Fruit fly (Drosophila melanogaster) whole organism, wandering third instar larva: ENCODE data around the gene RpS15Aa.

Experiments used
- Abd-B ChIP-seq: fragments of >200 bp; optimal IDR thresholded peaks from 2 replicates; lab custom pipeline; 2017; ENCODE audit warnings: missing biosample characterization, missing genetic modification characterization
- CG32264 ChIP-seq: fragments of 200-800 bp; sonication (Bioruptor generic); optimal IDR thresholded peaks from 2 replicates; lab custom pipeline; 2016; ENCODE audit warnings: missing biosample characterization, missing genetic modification characterization
- CG9705 ChIP-seq: fragments of 200-800 bp; sonication (Bioruptor generic); optimal IDR thresholded peaks from 2 replicates; lab custom pipeline; 2018; ENCODE audit warnings: missing biosample characterization, mild to moderate bottlenecking, missing genetic modification characterization
- CrebA ChIP-seq: fragments of 200-800 bp; sonication (Bioruptor generic); optimal IDR thresholded peaks from 2 replicates; lab custom pipeline; 2016; ENCODE audit warnings: missing biosample characterization, mild to moderate bottlenecking, missing genetic modification characterization, borderline replicate concordance
- Dfd ChIP-seq: fragments of >200 bp; optimal IDR thresholded peaks from 2 replicates; lab custom pipeline; 2017; ENCODE audit warnings: missing biosample characterization, missing genetic modification characterization
- Dif ChIP-seq: fragments of 200-275, 200-300 bp; sonication (Bioruptor generic); optimal IDR thresholded peaks from 2 replicates; lab custom pipeline; 2018; ENCODE audit warnings: missing biosample characterization, missing genetic modification characterization; ENCODE audit not compliant: partially characterized antibody
- GATAd ChIP-seq: sonication (Bioruptor generic); optimal IDR thresholded peaks from 2 replicates; lab custom pipeline; 2016; ENCODE audit warnings: missing biosample characterization, missing genetic modification characterization
- HLH106 ChIP-seq: fragments of 200-800 bp; optimal IDR thresholded peaks from 3 replicates; lab custom pipeline; 2019; ENCODE audit warnings: missing biosample characterization, mild to moderate bottlenecking, missing genetic modification characterization, moderate library complexity
- Hnf4 ChIP-seq: fragments of 200-800 bp; sonication (Bioruptor generic); optimal IDR thresholded peaks from 2 replicates; lab custom pipeline; 2016; ENCODE audit warnings: missing biosample characterization, mild to moderate bottlenecking, missing genetic modification characterization
- Hr78 ChIP-seq: fragments of >200 bp; optimal IDR thresholded peaks from 2 replicates; lab custom pipeline; 2017; ENCODE audit warnings: missing biosample characterization, missing genetic modification characterization
- Hr83 ChIP-seq: fragments of 200-300 bp; sonication (Bioruptor generic); optimal IDR thresholded peaks from 2 replicates; lab custom pipeline; 2016; ENCODE audit warnings: missing biosample characterization, mild to moderate bottlenecking, missing genetic modification characterization, moderate library complexity; ENCODE audit not compliant: poor library complexity, severe bottlenecking
- Jra ChIP-seq: sonication (Bioruptor generic); optimal IDR thresholded peaks from 2 replicates; lab custom pipeline; 2016; ENCODE audit warnings: missing biosample characterization, missing genetic modification characterization
- Mio ChIP-seq: sonication (Bioruptor generic); optimal IDR thresholded peaks from 2 replicates; lab custom pipeline; 2016; ENCODE audit warnings: missing biosample characterization, missing genetic modification characterization
- Myc ChIP-seq: fragments of >200 bp; optimal IDR thresholded peaks from 2 replicates; lab custom pipeline; 2017
- N ChIP-seq: fragments of >200 bp; optimal IDR thresholded peaks from 2 replicates; lab custom pipeline; 2018; ENCODE audit warnings: missing biosample characterization, missing external identifiers, missing genetic modification characterization
- OdsH ChIP-seq: fragments of 200-800 bp; sonication (Bioruptor generic); optimal IDR thresholded peaks from 2 replicates; lab custom pipeline; 2016; ENCODE audit warnings: missing biosample characterization, mild to moderate bottlenecking, missing genetic modification characterization
- Rel ChIP-seq, 2 experiments: fragments of 200-800 bp; sonication (Bioruptor generic) in 1 of 2; optimal IDR thresholded peaks; 2 replicates in 1 of 2; 3 replicates in 1 of 2; lab custom pipeline; 2016 to 2019; ENCODE audit warnings: mild to moderate bottlenecking in 2 of 2, missing biosample characterization in 2 of 2, missing genetic modification characterization in 2 of 2, moderate library complexity in 1 of 2
- Sp1 ChIP-seq: fragments of 200-800 bp; sonication (Bioruptor generic); optimal IDR thresholded peaks from 3 replicates; lab custom pipeline; 2019; ENCODE audit warnings: missing biosample characterization, mild to moderate bottlenecking, missing genetic modification characterization, moderate library complexity
- Vsx2 ChIP-seq: fragments of 200-300, 225-300 bp; sonication (Bioruptor generic); optimal IDR thresholded peaks from 2 replicates; lab custom pipeline; 2018; ENCODE audit warnings: missing biosample characterization, missing genetic modification characterization; ENCODE audit not compliant: partially characterized antibody
- br ChIP-seq: fragments of 200-800 bp; sonication (Bioruptor generic); optimal IDR thresholded peaks from 2 replicates; lab custom pipeline; 2016; ENCODE audit warnings: missing biosample characterization, missing genetic modification characterization
- brk ChIP-seq: fragments of 200-800 bp; sonication (Bioruptor generic); optimal IDR thresholded peaks from 2 replicates; lab custom pipeline; 2016; ENCODE audit warnings: missing biosample characterization, mild to moderate bottlenecking, missing genetic modification characterization
- dl ChIP-seq, 2 experiments: fragments of 175-275, 200-275 bp in 1 of 2; fragments of 200-275 bp in 1 of 2; sonication (Bioruptor generic); optimal IDR thresholded peaks; lab custom pipeline; 2018; ENCODE audit warnings: mild to moderate bottlenecking in 2 of 2, missing biosample characterization in 2 of 2, missing genetic modification characterization in 2 of 2, moderate library complexity in 2 of 2; ENCODE audit not compliant: partially characterized antibody in 2 of 2, insufficient read depth in 1 of 2
- dmrt93B ChIP-seq: fragments of 200-800 bp; sonication (Bioruptor generic); optimal IDR thresholded peaks from 2 replicates; lab custom pipeline; 2018; ENCODE audit warnings: missing biosample characterization, mild to moderate bottlenecking, missing genetic modification characterization
- dsf ChIP-seq: sonication (Bioruptor generic); optimal IDR thresholded peaks from 2 replicates; lab custom pipeline; 2016; ENCODE audit warnings: missing biosample characterization, missing genetic modification characterization, borderline replicate concordance
- ey ChIP-seq: fragments of 200-800 bp; sonication (Bioruptor generic); optimal IDR thresholded peaks from 2 replicates; lab custom pipeline; 2016; ENCODE audit warnings: missing biosample characterization, missing genetic modification characterization
- foxo ChIP-seq, 2 experiments: fragments of 200-800 bp; sonication (Bioruptor generic); optimal IDR thresholded peaks; 2 replicates in 1 of 2; 3 replicates in 1 of 2; lab custom pipeline; 2016 to 2017; ENCODE audit warnings: missing biosample characterization in 2 of 2, missing genetic modification characterization in 2 of 2
- fru ChIP-seq: fragments of 200-800 bp; sonication (Bioruptor generic); optimal IDR thresholded peaks from 3 replicates; lab custom pipeline; 2016; ENCODE audit warnings: missing biosample characterization, mild to moderate bottlenecking, missing genetic modification characterization
- h ChIP-seq: fragments of 200-800 bp; sonication (Bioruptor generic); optimal IDR thresholded peaks from 3 replicates; lab custom pipeline; 2016; ENCODE audit warnings: missing biosample characterization, mild to moderate bottlenecking, missing genetic modification characterization
- jim ChIP-seq: fragments of 175-275, 200-325 bp; sonication (Bioruptor generic); optimal IDR thresholded peaks from 2 replicates; lab custom pipeline; 2016; ENCODE audit warnings: missing biosample characterization, mild to moderate bottlenecking, missing genetic modification characterization
- lola ChIP-seq: fragments of >200 bp; optimal IDR thresholded peaks from 2 replicates; lab custom pipeline; 2017; ENCODE audit warnings: missing biosample characterization, missing genetic modification characterization
- pan ChIP-seq: fragments of >200 bp; optimal IDR thresholded peaks from 2 replicates; lab custom pipeline; 2017
- psq ChIP-seq: fragments of 200-800 bp; sonication (Bioruptor generic); optimal IDR thresholded peaks from 3 replicates; lab custom pipeline; 2017; ENCODE audit warnings: missing biosample characterization, mild to moderate bottlenecking, missing genetic modification characterization, moderate library complexity
- rgr ChIP-seq: fragments of 200-800 bp; sonication (Bioruptor generic); optimal IDR thresholded peaks from 3 replicates; lab custom pipeline; 2016; ENCODE audit warnings: missing biosample characterization, mild to moderate bottlenecking, missing genetic modification characterization
- sage ChIP-seq: fragments of 200-800 bp; sonication (Bioruptor generic); optimal IDR thresholded peaks from 2 replicates; lab custom pipeline; 2016; ENCODE audit warnings: missing biosample characterization, mild to moderate bottlenecking, missing genetic modification characterization
- sv ChIP-seq: fragments of 200-800 bp; sonication (Bioruptor generic); optimal IDR thresholded peaks from 3 replicates; lab custom pipeline; 2016; ENCODE audit warnings: missing biosample characterization, missing genetic modification characterization
- tai ChIP-seq: sonication (Bioruptor generic); optimal IDR thresholded peaks from 2 replicates; lab custom pipeline; 2016; ENCODE audit warnings: missing biosample characterization, missing genetic modification characterization
- usp ChIP-seq: fragments of >200 bp; optimal IDR thresholded peaks from 2 replicates; lab custom pipeline; 2017; ENCODE audit warnings: missing biosample characterization, missing genetic modification characterization
- woc ChIP-seq: sonication (Bioruptor generic); optimal IDR thresholded peaks from 2 replicates; lab custom pipeline; 2016; ENCODE audit warnings: missing biosample characterization, mild to moderate bottlenecking, missing genetic modification characterization

RpS15Aa gene

dm6 chrX:13337454-13337853 is at the start of gene RpS15Aa:
Gene RpS15Aa, minus strand, starts transcription at chrX:13337705.
- TF ChIP-seq Dif (GFP tag; lab: Kevin White, UChicago), result no peak
- TF ChIP-seq Hnf4 (GFP tag; lab: Kevin White, UChicago), result peak; percentile 37
- no peak for TF ChIP-seq N (GFP tag; lab: Kevin White, UChicago)
- TF ChIP-seq dmrt93B (GFP tag; lab: Kevin White, UChicago), result peak; percentile 87
- no peak for TF ChIP-seq Rel (GFP tag; optimal IDR thresholded peaks at IDR 0.05; lab: Kevin White, UChicago)
- peak; percentile 57 for TF ChIP-seq Rel (tag; optimal IDR thresholded peaks at IDR 0.05; lab: Kevin White, UChicago)
- TF ChIP-seq ey (GFP tag; lab: Kevin White, UChicago), result no peak
- peak; percentile 78 for TF ChIP-seq Sp1 (GFP tag; lab: Kevin White, UChicago)
- TF ChIP-seq sv, result peak; percentile 65
- peak; percentile 47 for TF ChIP-seq fru (GFP tag; lab: Kevin White, UChicago)
- peak; percentile 70 for TF ChIP-seq HLH106 (tag; lab: Kevin White, UChicago)
- no peak for TF ChIP-seq Myc (lab: Kevin White, UChicago)
- TF ChIP-seq CG9705 (GFP tag; lab: Kevin White, UChicago), result peak; percentile 85
- peak; percentile 73 for TF ChIP-seq rgr (GFP tag; lab: Kevin White, UChicago)
- peak; percentile 25 for TF ChIP-seq Mio (GFP tag; lab: Kevin White, UChicago)
- TF ChIP-seq Hr83 (GFP tag; lab: Kevin White, UChicago), result peak; percentile 89
- peak; percentile 6 for TF ChIP-seq Jra
- TF ChIP-seq usp (GFP tag; lab: Kevin White, UChicago), result no peak
- peak; percentile 47 for TF ChIP-seq h
- peak; percentile 24 for TF ChIP-seq OdsH (GFP tag; lab: Kevin White, UChicago)
- TF ChIP-seq br, result peak; percentile 54
- TF ChIP-seq foxo (GFP tag; optimal IDR thresholded peaks at IDR 0.05; lab: Kevin White, UChicago), result peak in 1 of 2 experiments; percentile 65

- TF ChIP-seq pan (lab: Kevin White, UChicago) (no peak), lola (GFP tag; lab: Kevin White, UChicago) (no peak), psq (GFP tag; lab: Kevin White, UChicago) (no peak), CG9705 (GFP tag; lab: Kevin White, UChicago) (no peak), Rel (GFP tag; optimal IDR thresholded peaks at IDR 0.05; lab: Kevin White, UChicago) (no peak), Rel (tag; optimal IDR thresholded peaks at IDR 0.05; lab: Kevin White, UChicago) (no peak)
These were observed 49.3 kb upstream of the RpS15Aa start for dm6 chrX:13386776-13387175.

DNA sequence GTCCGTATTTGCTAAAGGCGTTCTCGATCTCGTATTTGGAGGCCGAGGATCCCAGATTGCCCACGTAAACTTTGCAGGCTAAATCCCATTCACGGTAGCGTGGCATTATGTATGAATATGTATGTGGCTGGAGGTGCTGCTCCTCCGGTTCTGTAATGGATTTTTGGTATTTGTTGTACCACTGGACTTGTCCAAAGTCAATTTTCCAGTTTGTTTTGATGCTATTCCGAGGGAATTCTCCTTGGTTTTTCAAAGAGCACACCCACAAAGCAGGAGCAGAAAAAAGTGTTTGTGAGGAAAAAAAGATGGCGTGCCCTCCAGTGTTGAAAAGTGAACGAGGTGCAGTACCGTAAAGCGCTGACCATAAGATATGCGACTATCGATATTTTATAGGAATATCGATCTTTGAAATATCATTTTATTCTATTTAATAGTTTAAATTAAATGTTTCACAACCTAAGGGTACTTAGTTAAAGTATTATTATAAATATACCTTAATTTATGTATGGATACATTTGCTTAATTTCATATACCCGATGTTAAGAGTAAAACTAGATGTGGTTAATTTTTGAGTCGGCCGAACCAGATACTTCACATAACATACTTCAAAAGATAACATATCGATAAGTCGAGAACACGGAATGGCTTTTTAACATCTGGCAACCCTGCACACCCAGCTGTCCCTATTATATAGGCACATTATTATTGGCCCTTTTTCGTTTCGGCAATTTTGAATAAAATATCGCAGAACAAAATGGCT is 47.3 kb upstream of the RpS15Aa start, which contains the start of the genes Rbp1-like and Tim9a:
Gene Rbp1-like, minus strand, starts transcription at position 295 of the 760 bp plus-strand sequence.
Gene Tim9a, plus strand, starts transcription at position 628 of the 760 bp plus-strand sequence.
- TF ChIP-seq pan (lab: Kevin White, UChicago) (no peak), Dfd (GFP tag; lab: Kevin White, UChicago) (no peak), CG32264 (GFP tag; lab: Kevin White, UChicago) (no peak), lola (GFP tag; lab: Kevin White, UChicago) (no peak), Hnf4 (GFP tag; lab: Kevin White, UChicago) (peak; percentile 68), dsf (no peak), HLH106 (tag; lab: Kevin White, UChicago) (peak; percentile 59), GATAd (GFP tag; lab: Kevin White, UChicago) (no peak), brk (GFP tag; lab: Kevin White, UChicago) (peak; percentile 60), sv (peak; percentile 42), foxo (GFP tag; optimal IDR thresholded peaks at IDR 0.05; lab: Kevin White, UChicago) (peak in 1 of 2 experiments; percentile 67), Sp1 (GFP tag; lab: Kevin White, UChicago) (peak; percentile 57), ey (GFP tag; lab: Kevin White, UChicago) (peak; percentile 15), fru (GFP tag; lab: Kevin White, UChicago) (peak; percentile 38), N (GFP tag; lab: Kevin White, UChicago) (no peak), psq (GFP tag; lab: Kevin White, UChicago) (peak; percentile 45), Mio (GFP tag; lab: Kevin White, UChicago) (no peak), OdsH (GFP tag; lab: Kevin White, UChicago) (peak; percentile 35), br (peak; percentile 7), Rel (GFP tag; optimal IDR thresholded peaks at IDR 0.05; lab: Kevin White, UChicago) (no peak), Rel (tag; optimal IDR thresholded peaks at IDR 0.05; lab: Kevin White, UChicago) (peak; percentile 39), rgr (GFP tag; lab: Kevin White, UChicago) (peak; percentile 62), dl (GFP tag; optimal IDR thresholded peaks at IDR 0.05; lab: Kevin White, UChicago; ENCODE audit: insufficient read depth in 1 of 2, partially characterized antibody in 2 of 2) (no peak), Jra (peak; percentile 69), sage (peak; percentile 57), Abd-B (GFP tag; lab: Kevin White, UChicago) (no peak), dmrt93B (GFP tag; lab: Kevin White, UChicago) (peak; percentile 49), CrebA (GFP tag; lab: Kevin White, UChicago) (no peak), CG9705 (GFP tag; lab: Kevin White, UChicago) (peak; percentile 55), tai (GFP tag; lab: Kevin White, UChicago) (peak; percentile 47), Myc (lab: Kevin White, UChicago) (peak; percentile 26), h (peak; percentile 63), Dif (GFP tag; lab: Kevin White, UChicago) (no peak), Vsx2 (no peak), Hr78 (GFP tag; lab: Kevin White, UChicago) (no peak), Hr83 (GFP tag; lab: Kevin White, UChicago) (peak; percentile 45), jim (GFP tag; lab: Kevin White, UChicago) (no peak), usp (GFP tag; lab: Kevin White, UChicago) (no peak), woc (GFP tag; lab: Kevin White, UChicago) (peak; percentile 39)
